Worm (Caenorhabditis elegans): ENCODE data around the gene F47B8.3.

DNA sequence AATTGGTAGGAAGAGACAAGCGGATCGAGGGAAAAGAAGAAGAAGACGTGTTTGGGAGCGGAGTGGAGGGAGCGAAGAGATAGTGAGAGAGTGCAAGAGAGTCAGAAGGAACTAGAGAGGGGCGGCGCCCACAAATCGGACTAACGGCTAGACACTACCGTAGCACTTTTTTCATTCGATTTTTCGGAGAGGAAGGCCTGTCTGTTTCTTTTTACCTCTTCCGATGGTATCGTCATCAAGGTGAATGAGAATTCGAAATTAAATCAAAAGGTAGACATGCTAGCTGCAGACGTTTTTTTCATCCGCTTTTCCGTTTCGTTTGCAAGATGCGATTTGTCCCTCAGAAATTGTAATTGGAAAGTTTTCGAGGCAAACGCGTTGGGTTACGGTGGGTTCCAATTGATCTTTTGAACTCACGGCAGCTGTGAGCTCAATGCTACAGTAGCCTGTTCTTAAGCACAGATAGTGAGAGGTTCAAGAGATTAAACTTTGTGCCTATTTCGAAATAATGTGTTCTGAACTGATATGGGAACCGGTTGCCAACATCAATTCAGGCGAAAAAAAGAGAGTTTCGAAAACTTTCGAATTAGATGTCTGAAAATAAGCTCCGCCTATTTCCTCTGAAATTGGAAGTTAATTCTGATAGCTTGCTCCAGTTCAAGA is 41.9 kb upstream of the F47B8.3 start:
- TF ChIP-seq tbx-11 (GFP tag; IDR thresholded peaks at IDR 0.05) = no peak
- no peak for TF ChIP-seq flt-1 (GFP tag; IDR thresholded peaks at IDR 0.05)
- no peak for TF ChIP-seq hmbx-1 (tag; optimal IDR thresholded peaks at IDR 0.05)
- TF ChIP-seq hmg-4 (GFP tag; optimal IDR thresholded peaks at IDR 0.05) = no peak
- TF ChIP-seq sea-1 (GFP tag; conservative IDR thresholded peaks at IDR 0.05) = no peak
- no peak for TF ChIP-seq ama-1 (optimal IDR thresholded peaks at IDR 0.05)
- no peak for TF ChIP-seq scrt-1 (GFP tag; IDR thresholded peaks at IDR 0.05)
- TF ChIP-seq B0310.2 (tag; optimal IDR thresholded peaks at IDR 0.05) = no peak
- TF ChIP-seq ceh-36 (tag; optimal IDR thresholded peaks at IDR 0.05) = no peak
- TF ChIP-seq aly-1 (tag; optimal IDR thresholded peaks at IDR 0.05) = no peak
- TF ChIP-seq F13C5.2 (tag; optimal IDR thresholded peaks at IDR 0.05) = no peak
- TF ChIP-seq tra-4 (tag; optimal IDR thresholded peaks at IDR 0.05) = no peak

All from whole organism, early embryonic.